Fruit fly (Drosophila melanogaster): ENCODE results near the gene CG14811.

Gene CG14811

DNA sequence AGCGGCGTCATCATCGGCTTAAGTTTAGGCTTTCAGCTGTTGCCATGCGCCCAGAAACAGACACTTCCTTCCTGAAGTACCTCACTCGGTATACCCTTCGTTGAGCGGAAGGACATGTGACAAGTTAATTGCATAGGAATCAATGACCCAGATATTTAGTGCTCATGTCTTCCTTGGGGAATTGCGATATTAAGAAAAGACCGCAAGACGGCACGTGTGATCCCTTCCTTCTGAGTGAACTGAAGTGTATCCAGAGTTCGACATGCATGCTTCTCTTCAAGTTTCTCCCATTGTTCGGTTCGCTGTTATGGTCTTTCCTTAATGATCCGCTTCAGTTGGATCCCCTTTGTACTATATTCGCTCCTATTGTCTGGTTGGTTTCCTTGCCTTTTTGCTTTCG, 18.3 kb upstream of the CG14811 start:
- TF ChIP-seq CG1603 (tag; optimal IDR thresholded peaks at IDR 0.05), result peak; percentile 3
- no peak for TF ChIP-seq unc-4 (GFP tag; IDR thresholded peaks at IDR 0.05; ENCODE audit: partially characterized antibody)
- no peak for TF ChIP-seq CG12071 (GFP tag; optimal IDR thresholded peaks at IDR 0.05)
- no peak for TF ChIP-seq CG30020 (tag; optimal IDR thresholded peaks at IDR 0.05)
- no peak for TF ChIP-seq CG31388 (GFP tag; optimal IDR thresholded peaks at IDR 0.05)
- TF ChIP-seq Dfd (GFP tag; optimal IDR thresholded peaks at IDR 0.05), result no peak
- no peak for TF ChIP-seq CG12659 (GFP tag; optimal IDR thresholded peaks at IDR 0.05)
- no peak for TF ChIP-seq CG17186 (GFP tag; optimal IDR thresholded peaks at IDR 0.05)
- no peak for TF ChIP-seq CG4617 (GFP tag; optimal IDR thresholded peaks at IDR 0.05; ENCODE audit: borderline replicate concordance)
- no peak for TF ChIP-seq exex (tag; optimal IDR thresholded peaks at IDR 0.05)
- peak; percentile 9 for TF ChIP-seq lbe (GFP tag; optimal IDR thresholded peaks at IDR 0.05)
- TF ChIP-seq CG6689 (GFP tag; IDR thresholded peaks at IDR 0.05), result no peak
- no peak for TF ChIP-seq CG9215 (GFP tag; IDR thresholded peaks at IDR 0.05)
- TF ChIP-seq ERR (GFP tag; optimal IDR thresholded peaks at IDR 0.05), result no peak
- TF ChIP-seq D19A (tag; optimal IDR thresholded peaks at IDR 0.05), result peak; percentile 87
- TF ChIP-seq CG13775 (GFP tag; optimal IDR thresholded peaks at IDR 0.05), result no peak
- no peak for TF ChIP-seq CG7963 (GFP tag; IDR thresholded peaks at IDR 0.05; ENCODE audit: partially characterized antibody)
- TF ChIP-seq bsh (GFP tag; optimal IDR thresholded peaks at IDR 0.05), result peak in 1 of 2 experiments; percentile 28
- TF ChIP-seq CG9437 (GFP tag; optimal IDR thresholded peaks at IDR 0.05), result no peak
- TF ChIP-seq zf30C (GFP tag; optimal IDR thresholded peaks at IDR 0.05), result no peak
- 0 out of 2 replicates have a peak, but pooled peaks have one; percentile 33 for TF ChIP-seq CG32772 (GFP tag; IDR thresholded peaks at IDR 0.05)
- no peak for TF ChIP-seq Bgb (GFP tag; IDR thresholded peaks at IDR 0.05; ENCODE audit: partially characterized antibody)
- no peak for TF ChIP-seq CG3281 (GFP tag; optimal IDR thresholded peaks at IDR 0.05)
- no peak for TF ChIP-seq chif (GFP tag; optimal IDR thresholded peaks at IDR 0.05)
- TF ChIP-seq prd (optimal IDR thresholded peaks at IDR 0.05), result no peak
- no peak for TF ChIP-seq prd (GFP tag; IDR thresholded peaks at IDR 0.05)
- no peak for TF ChIP-seq CG7839 (tag; optimal IDR thresholded peaks at IDR 0.05)
- peak; percentile 27; the same call in 1 of the 2 replicates for TF ChIP-seq Drgx (GFP tag; IDR thresholded peaks at IDR 0.05)
- peak; percentile 16 for TF ChIP-seq CG9727 (GFP tag; optimal IDR thresholded peaks at IDR 0.05)
- TF ChIP-seq CG9932 (GFP tag; IDR thresholded peaks at IDR 0.05), result no peak
- peak; percentile 16; the same call in 1 of the 3 replicates for TF ChIP-seq row (GFP tag; IDR thresholded peaks at IDR 0.05)
- TF ChIP-seq Med (GFP tag), result peak; percentile 58
- no peak for TF ChIP-seq CG8765 (GFP tag; IDR thresholded peaks at IDR 0.05)
- TF ChIP-seq pan (optimal IDR thresholded peaks at IDR 0.05), result no peak
- no peak for TF ChIP-seq pan (GFP tag; optimal IDR thresholded peaks at IDR 0.05 in 1 of 2, IDR thresholded peaks at IDR 0.05 in 1 of 2)
- TF ChIP-seq CG5953 (GFP tag; IDR thresholded peaks at IDR 0.05), result no peak
- TF ChIP-seq nom (GFP tag; optimal IDR thresholded peaks at IDR 0.05), result peak; percentile 65

DNA sequence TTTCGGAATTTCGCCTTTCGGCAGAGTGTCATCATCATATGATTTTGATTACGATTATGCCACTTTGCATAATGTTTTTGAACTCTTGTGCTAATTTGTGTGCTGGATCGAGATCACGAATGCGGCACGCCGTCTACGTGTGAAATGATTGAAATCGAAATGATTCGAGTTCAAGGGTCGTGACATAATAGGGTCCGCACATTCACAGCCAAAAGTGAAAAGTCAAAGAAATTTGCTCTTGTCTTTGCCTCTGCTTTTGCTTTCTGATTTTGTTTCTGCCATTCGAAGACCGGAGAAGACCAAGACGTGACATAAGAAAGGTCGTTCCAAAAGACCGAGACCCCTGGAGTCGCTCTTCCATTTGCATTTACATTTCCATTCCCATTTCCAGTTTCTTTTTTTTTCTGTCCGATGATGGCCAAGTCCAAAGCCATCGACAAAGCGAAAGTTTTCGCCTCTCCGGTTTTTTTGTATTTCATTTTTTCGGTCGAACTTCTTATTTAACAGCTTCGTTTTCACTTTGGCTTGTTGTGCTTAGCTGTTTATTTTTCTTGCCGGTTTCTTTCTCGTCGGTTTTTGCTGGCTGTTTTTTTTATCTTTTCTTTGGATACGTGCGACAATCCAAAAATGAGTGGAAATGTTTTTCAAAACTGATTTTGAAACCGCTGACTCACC, 12.7 kb upstream of the CG14811 start:
- TF ChIP-seq Atf3 (GFP tag; optimal IDR thresholded peaks at IDR 0.05), result no peak
- TF ChIP-seq sqz (GFP tag; optimal IDR thresholded peaks at IDR 0.05), result peak; percentile 34
- TF ChIP-seq sisA (GFP tag; IDR thresholded peaks at IDR 0.05), result no peak
- no peak for TF ChIP-seq ftz-f1 (GFP tag; optimal IDR thresholded peaks at IDR 0.05)
- TF ChIP-seq HLH54F (GFP tag; optimal IDR thresholded peaks at IDR 0.05), result no peak
- TF ChIP-seq CG1602 (GFP tag; optimal IDR thresholded peaks at IDR 0.05), result no peak
- TF ChIP-seq Hr78 (GFP tag; optimal IDR thresholded peaks at IDR 0.05), result peak in 1 of 2 experiments; percentile 94
- no peak for TF ChIP-seq hth (optimal IDR thresholded peaks at IDR 0.05)
- TF ChIP-seq CG4820 (GFP tag; optimal IDR thresholded peaks at IDR 0.05), result no peak
- TF ChIP-seq CG11696 (GFP tag; IDR thresholded peaks at IDR 0.05), result no peak
- no peak for TF ChIP-seq MTF-1 (GFP tag; optimal IDR thresholded peaks at IDR 0.05; ENCODE audit: borderline replicate concordance)
- no peak for TF ChIP-seq CG18476 (GFP tag; optimal IDR thresholded peaks at IDR 0.05)
- peak in 1 of 2 experiments; percentile 62 for TF ChIP-seq Pdp1 (GFP tag; optimal IDR thresholded peaks at IDR 0.05)
- no peak for TF ChIP-seq Eip74EF (GFP tag; optimal IDR thresholded peaks at IDR 0.05)
- TF ChIP-seq Bdp1 (GFP tag; optimal IDR thresholded peaks at IDR 0.05), result no peak
